Fruit fly (Drosophila melanogaster): Measurements from ENCODE around the gene mrt.

mrt gene

dm6 chr3R:27244412-27244741, 38.1 kb downstream of the mrt start:
- TF ChIP-seq lz (GFP tag; optimal IDR thresholded peaks at IDR 0.05) (peak; percentile 5), cyc (GFP tag; optimal IDR thresholded peaks at IDR 0.05) (no peak), Gug (GFP tag; IDR thresholded peaks at IDR 0.05) (no peak), ss (GFP tag; optimal IDR thresholded peaks at IDR 0.05) (no peak), topi (GFP tag; optimal IDR thresholded peaks at IDR 0.05) (no peak), esn (GFP tag; optimal IDR thresholded peaks at IDR 0.05) (peak; percentile 3), CG31627 (GFP tag; optimal IDR thresholded peaks at IDR 0.05) (no peak), Blimp-1 (GFP tag; optimal IDR thresholded peaks at IDR 0.05) (no peak), fkh (GFP tag; optimal IDR thresholded peaks at IDR 0.05) (peak; percentile 89), CG15336 (GFP tag; IDR thresholded peaks at IDR 0.05) (no peak), net (GFP tag; optimal IDR thresholded peaks at IDR 0.05) (no peak), CG6854 (GFP tag; optimal IDR thresholded peaks at IDR 0.05) (no peak), CG6163 (GFP tag; IDR thresholded peaks at IDR 0.05) (no peak), Sox14 (GFP tag; optimal IDR thresholded peaks at IDR 0.05) (no peak)

dm6 chr3R:27240967-27241366, 41.5 kb downstream of the mrt start, which contains the start of gene CG17991:
Gene CG17991 (plus strand): TSS chr3R:27241267.
- TF ChIP-seq topi (GFP tag; optimal IDR thresholded peaks at IDR 0.05) = no peak
- no peak for TF ChIP-seq CG32006 (GFP tag; optimal IDR thresholded peaks at IDR 0.05)
- no peak for TF ChIP-seq fd85E (GFP tag; optimal IDR thresholded peaks at IDR 0.05)
- no peak for TF ChIP-seq Hr4 (GFP tag; optimal IDR thresholded peaks at IDR 0.05)
- no peak for TF ChIP-seq CG6163 (GFP tag; IDR thresholded peaks at IDR 0.05)
- TF ChIP-seq CG3919 (GFP tag; optimal IDR thresholded peaks at IDR 0.05) = no peak
- TF ChIP-seq salr (GFP tag; optimal IDR thresholded peaks at IDR 0.05) = no peak

- TF ChIP-seq esn (GFP tag; optimal IDR thresholded peaks at IDR 0.05) (peak; percentile 0), Hr39 (GFP tag; optimal IDR thresholded peaks at IDR 0.05) (no peak), CG1621 (tag; optimal IDR thresholded peaks at IDR 0.05) (peak; percentile 37), fkh (GFP tag; optimal IDR thresholded peaks at IDR 0.05) (peak; percentile 95), net (GFP tag; optimal IDR thresholded peaks at IDR 0.05) (no peak)
Observed at dm6 chr3R:27238438-27239301, 43.8 kb downstream of the mrt start, which contains the start of the genes CG31064 and PolA2. Gene CG31064 (minus strand): TSS chr3R:27239085. Gene PolA2 (plus strand): TSS chr3R:27239163.

- no peak for TF ChIP-seq cyc (GFP tag; optimal IDR thresholded peaks at IDR 0.05)
- TF ChIP-seq svp (GFP tag) = peak; percentile 73
- TF ChIP-seq fd85E (GFP tag; optimal IDR thresholded peaks at IDR 0.05) = no peak
Observed at dm6 chr3R:27237980-27238379, 44.5 kb downstream of the mrt start.

dm6 chr3R:27233398-27233797, 49.1 kb downstream of the mrt start, which contains the start of gene CG31068:
Gene CG31068 (plus strand): TSS chr3R:27233698.
- TF ChIP-seq CG8319 (GFP tag; optimal IDR thresholded peaks at IDR 0.05) (no peak), cyc (GFP tag; optimal IDR thresholded peaks at IDR 0.05) (no peak), pdm3 (GFP tag; optimal IDR thresholded peaks at IDR 0.05) (no peak), spab (GFP tag; optimal IDR thresholded peaks at IDR 0.05) (no peak)

- TF ChIP-seq CG6276 (GFP tag; optimal IDR thresholded peaks at IDR 0.05) (no peak), Hr38 (GFP tag; optimal IDR thresholded peaks at IDR 0.05) (no peak), spab (GFP tag; optimal IDR thresholded peaks at IDR 0.05) (no peak), svp (GFP tag) (no peak), Smox (GFP tag; optimal IDR thresholded peaks at IDR 0.05) (no peak), CG7368 (GFP tag; optimal IDR thresholded peaks at IDR 0.05) (no peak), Ets21C (GFP tag; optimal IDR thresholded peaks at IDR 0.05) (no peak), esn (GFP tag; optimal IDR thresholded peaks at IDR 0.05) (no peak)
Observed at dm6 chr3R:27229368-27229767, 53.1 kb downstream of the mrt start, which contains the start of gene CG42814. Gene CG42814 (minus strand): TSS chr3R:27229468.
